Fruit fly (Drosophila melanogaster) whole organism, prepupa: Measurements from ENCODE around the gene robl62A.

ENCODE experiments used
- CG11902 ChIP-seq: fragments of 200-800 bp; sonication (Bioruptor generic); optimal IDR thresholded peaks from 3 replicates; lab custom pipeline; 2016; ENCODE audit warnings: missing biosample characterization, missing genetic modification characterization
- CG16779 ChIP-seq: fragments of 200-800 bp; sonication (Bioruptor generic); optimal IDR thresholded peaks from 3 replicates; lab custom pipeline; 2017; ENCODE audit warnings: missing biosample characterization, mild to moderate bottlenecking, missing genetic modification characterization
- Hr39 ChIP-seq: fragments of 200-800 bp; sonication (Bioruptor generic); optimal IDR thresholded peaks from 2 replicates; lab custom pipeline; 2016; ENCODE audit warnings: missing biosample characterization, missing genetic modification characterization
- OdsH ChIP-seq: fragments of 200-800 bp; sonication (Bioruptor generic); optimal IDR thresholded peaks from 3 replicates; lab custom pipeline; 2016; ENCODE audit warnings: missing biosample characterization, missing genetic modification characterization

dm6 chr3L:1440999-1441398 lies 36.4 kb upstream of the robl62A start:
- no peak for TF ChIP-seq Hr39 (GFP tag; lab: Kevin White, UChicago)
- TF ChIP-seq CG11902 (GFP tag; lab: Kevin White, UChicago): no peak
- no peak for TF ChIP-seq CG16779 (tag; lab: Kevin White, UChicago)
- no peak for TF ChIP-seq OdsH (GFP tag; lab: Kevin White, UChicago)
